Worm (Caenorhabditis elegans): ENCODE data around the gene T05A10.6.

T05A10.6 gene

ce11 chrX:10769959-10770358 lies 24.6 kb downstream of the T05A10.6 start:
- TF ChIP-seq ceh-43 (GFP tag; optimal IDR thresholded peaks at IDR 0.05): no peak
- TF ChIP-seq pha-4 (tag; optimal IDR thresholded peaks at IDR 0.05): peak; percentile 66

ce11 chrX:10769232-10769738 lies 25.3 kb downstream of the T05A10.6 start, which contains the start of gene sma-9:
sma-9 (plus strand) TSS chrX:10769282.
- TF ChIP-seq elt-1 (tag; optimal IDR thresholded peaks at IDR 0.05; ENCODE audit: borderline replicate concordance, insufficient read depth) (peak; percentile 93), pha-4 (tag; optimal IDR thresholded peaks at IDR 0.05) (no peak)

DNA sequence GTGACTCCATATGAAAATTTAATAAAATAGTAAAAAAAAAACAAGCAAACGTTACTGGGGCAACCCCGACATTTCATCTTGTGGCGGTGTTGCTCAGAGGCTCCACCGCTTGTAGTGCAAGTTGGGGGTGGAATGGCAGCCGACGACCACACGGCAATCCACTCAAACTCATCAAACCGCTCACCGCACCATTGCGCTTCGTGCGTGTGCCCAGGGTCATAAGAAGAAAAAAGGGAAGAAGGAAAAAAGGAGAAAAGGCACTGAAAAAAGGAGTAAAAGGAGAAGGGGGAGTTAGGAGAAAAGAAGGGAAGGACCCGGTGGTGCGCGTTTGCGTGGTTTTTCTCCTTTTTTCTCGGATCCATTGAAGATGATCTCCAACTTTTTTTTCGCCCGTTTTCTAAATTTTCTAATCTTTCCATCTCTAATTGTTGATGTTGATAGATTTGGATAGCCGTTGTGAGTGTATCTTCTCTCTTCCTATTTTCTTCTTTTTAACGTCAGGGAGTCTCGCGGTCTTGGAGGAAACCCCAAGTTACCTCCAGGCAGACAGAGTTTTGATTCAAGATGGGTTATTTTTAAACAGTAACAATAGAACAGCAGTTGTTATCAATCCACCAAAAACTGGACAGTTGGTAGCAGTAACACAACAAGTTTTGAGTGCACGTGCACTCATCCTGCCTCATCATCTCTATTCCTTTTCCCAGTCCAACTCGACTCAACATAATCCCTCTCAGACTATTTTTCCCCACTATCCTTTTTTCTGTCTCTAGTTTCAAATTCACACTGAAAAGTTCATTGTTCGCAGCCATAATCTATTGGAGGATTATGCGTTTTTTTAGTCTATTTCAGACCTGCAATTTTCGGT lies 26.0 kb downstream of the T05A10.6 start:
- TF ChIP-seq hlh-1 (tag; optimal IDR thresholded peaks at IDR 0.05): peak; percentile 69
- no peak for TF ChIP-seq nhr-12 (tag; optimal IDR thresholded peaks at IDR 0.05)
- TF ChIP-seq pha-4 (tag; optimal IDR thresholded peaks at IDR 0.05): no peak
- TF ChIP-seq nhr-76 (tag; optimal IDR thresholded peaks at IDR 0.05): no peak
- TF ChIP-seq ztf-11 (tag; optimal IDR thresholded peaks at IDR 0.05): no peak
- TF ChIP-seq ceh-39 (tag; optimal IDR thresholded peaks at IDR 0.05): no peak
- TF ChIP-seq bed-3 (GFP tag; optimal IDR thresholded peaks at IDR 0.05): no peak
- no peak for TF ChIP-seq mls-2 (tag; optimal IDR thresholded peaks at IDR 0.05)
- TF ChIP-seq lsy-2 (tag; optimal IDR thresholded peaks at IDR 0.05): no peak
- no peak for TF ChIP-seq sem-2 (GFP tag; optimal IDR thresholded peaks at IDR 0.05)
- no peak for TF ChIP-seq M03D4.4 (tag; optimal IDR thresholded peaks at IDR 0.05)
- TF ChIP-seq ceh-83 (GFP tag; optimal IDR thresholded peaks at IDR 0.05): peak; percentile 5
- no peak for TF ChIP-seq mab-5 (tag; optimal IDR thresholded peaks at IDR 0.05)
- no peak for TF ChIP-seq ceh-43 (GFP tag; optimal IDR thresholded peaks at IDR 0.05)
- TF ChIP-seq elt-1 (tag; optimal IDR thresholded peaks at IDR 0.05; ENCODE audit: borderline replicate concordance, insufficient read depth): peak; percentile 20
- no peak for TF ChIP-seq ham-2 (GFP tag; optimal IDR thresholded peaks at IDR 0.05)
- TF ChIP-seq mep-1 (tag; optimal IDR thresholded peaks at IDR 0.05): no peak

DNA sequence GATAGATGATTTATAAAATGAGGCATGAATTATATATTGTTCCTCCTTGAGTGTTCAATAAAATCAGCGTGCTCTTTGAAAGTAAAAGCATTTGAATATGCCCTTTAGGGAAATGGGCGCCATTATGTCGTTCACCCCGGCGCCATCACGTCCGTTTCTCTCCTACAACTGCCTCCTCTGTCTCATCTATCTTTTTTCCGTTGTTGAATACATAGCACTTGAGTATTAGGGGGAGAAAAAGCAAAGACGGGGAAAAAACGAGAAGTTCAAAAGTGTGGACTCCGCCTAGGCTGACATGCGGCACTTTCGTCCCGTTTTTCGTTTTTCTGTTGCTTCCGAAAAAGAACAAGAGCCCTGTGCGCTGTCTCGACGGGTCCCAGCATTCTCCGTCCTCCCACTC lies 26.9 kb downstream of the T05A10.6 start:
- TF ChIP-seq ztf-11 (tag; optimal IDR thresholded peaks at IDR 0.05) (no peak), unc-120 (tag; optimal IDR thresholded peaks at IDR 0.05; ENCODE audit: poor library complexity, severe bottlenecking) (no peak), mab-5 (tag; optimal IDR thresholded peaks at IDR 0.05) (no peak), tbx-8 (GFP tag; optimal IDR thresholded peaks at IDR 0.05) (no peak), drap-1 (GFP tag; optimal IDR thresholded peaks at IDR 0.05) (no peak), nhr-237 (tag; optimal IDR thresholded peaks at IDR 0.05) (no peak), lsy-2 (tag; optimal IDR thresholded peaks at IDR 0.05) (no peak), lin-13 (tag; optimal IDR thresholded peaks at IDR 0.05) (no peak), M03D4.4 (tag; optimal IDR thresholded peaks at IDR 0.05) (no peak), elt-3 (tag; optimal IDR thresholded peaks at IDR 0.05) (no peak), unc-62 (GFP tag; optimal IDR thresholded peaks at IDR 0.05) (no peak), ceh-39 (tag; optimal IDR thresholded peaks at IDR 0.05) (no peak), zip-8 (tag; optimal IDR thresholded peaks at IDR 0.05) (no peak), ham-2 (GFP tag; optimal IDR thresholded peaks at IDR 0.05) (no peak), ceh-83 (GFP tag; optimal IDR thresholded peaks at IDR 0.05) (no peak)

DNA sequence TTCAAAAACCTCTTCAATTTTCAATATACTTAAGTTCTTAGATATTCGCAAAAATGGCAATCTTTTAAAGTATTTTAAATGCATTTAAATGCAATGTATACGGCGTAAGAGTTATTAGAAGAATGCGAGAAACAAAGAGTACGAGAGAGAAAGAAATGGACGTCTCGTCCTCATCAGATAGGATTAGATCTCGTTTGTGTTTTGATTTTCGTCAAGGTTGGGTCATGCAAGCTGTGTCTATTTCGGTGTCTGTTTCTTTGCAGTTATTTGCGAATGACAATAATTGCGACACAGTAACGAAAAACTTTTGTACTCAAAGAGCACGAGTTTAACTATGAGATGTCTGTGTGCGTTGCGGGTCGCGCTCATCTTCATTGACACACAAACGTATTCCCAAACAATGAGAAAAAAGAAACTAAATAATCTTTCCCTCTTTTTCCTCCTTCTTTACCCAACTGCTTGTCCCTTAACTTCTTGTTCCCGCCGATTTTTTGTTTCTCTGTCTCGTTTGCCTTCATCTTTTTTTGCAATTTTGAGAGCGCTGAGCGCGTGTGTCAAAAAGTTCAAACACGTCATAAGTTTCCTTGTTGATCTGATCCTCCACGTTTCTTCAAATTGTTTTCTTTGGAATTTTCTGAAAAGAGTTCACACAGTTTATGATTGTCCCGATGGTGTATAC lies 27.4 kb downstream of the T05A10.6 start:
- TF ChIP-seq ztf-11 (tag; optimal IDR thresholded peaks at IDR 0.05) (no peak), ham-2 (GFP tag; optimal IDR thresholded peaks at IDR 0.05) (no peak), elt-1 (tag; optimal IDR thresholded peaks at IDR 0.05; ENCODE audit: borderline replicate concordance, insufficient read depth) (peak; percentile 39), ceh-43 (GFP tag; optimal IDR thresholded peaks at IDR 0.05) (no peak), zip-8 (tag; optimal IDR thresholded peaks at IDR 0.05) (no peak), nhr-237 (tag; optimal IDR thresholded peaks at IDR 0.05) (no peak), pha-4 (tag; optimal IDR thresholded peaks at IDR 0.05) (no peak), unc-39 (tag; optimal IDR thresholded peaks at IDR 0.05) (no peak), bed-3 (GFP tag; optimal IDR thresholded peaks at IDR 0.05) (no peak), sem-2 (GFP tag; optimal IDR thresholded peaks at IDR 0.05) (no peak), flh-1 (GFP tag; optimal IDR thresholded peaks at IDR 0.05) (no peak), ces-1 (GFP tag; optimal IDR thresholded peaks at IDR 0.05) (peak; percentile 18)

Data from whole organism, mixed stage, embryonic.